Worm (Caenorhabditis elegans) whole organism, L3 larva: Measurements from ENCODE around the gene T14G12.6.

Source experiments
- ama-1 ChIP-seq: fragments of 150-350 bp; optimal IDR thresholded peaks from 2 replicates; lab custom pipeline; 2018
- ceh-82 ChIP-seq: fragments of 150-350 bp; optimal IDR thresholded peaks from 2 replicates; lab custom pipeline; 2014; ENCODE audit warnings: missing biosample characterization, missing genetic modification characterization
- eor-1 ChIP-seq, 2 experiments: fragments of 150-350 bp; optimal IDR thresholded peaks; 2 replicates each; lab custom pipeline; 2014 to 2018; ENCODE audit warnings: missing biosample characterization in 2 of 2, missing genetic modification characterization in 2 of 2
- fkh-10 ChIP-seq: sonication (generic microtip); optimal IDR thresholded peaks from 2 replicates; lab custom pipeline; 2017; ENCODE audit warnings: missing biosample characterization, missing genetic modification reagents, missing genetic modification characterization
- mml-1 ChIP-seq: fragments of 150-350 bp; sonication (generic microtip); optimal IDR thresholded peaks from 3 replicates; lab custom pipeline; 2014; ENCODE audit warnings: missing biosample characterization, missing genetic modification characterization
- nhr-11 ChIP-seq: fragments of 150-350 bp; optimal IDR thresholded peaks from 2 replicates; lab custom pipeline; 2014; ENCODE audit warnings: missing biosample characterization, missing genetic modification characterization
- nhr-12 ChIP-seq: fragments of 150-350 bp; optimal IDR thresholded peaks from 2 replicates; lab custom pipeline; 2014; ENCODE audit warnings: missing biosample characterization, missing genetic modification characterization
- skn-1 ChIP-seq: fragments of 150-350 bp; optimal IDR thresholded peaks from 2 replicates; lab custom pipeline; 2014; ENCODE audit warnings: missing biosample characterization, missing genetic modification characterization
- snpc-4 ChIP-seq: fragments of 150-350 bp; optimal IDR thresholded peaks from 2 replicates; lab custom pipeline; 2014; ENCODE audit warnings: missing biosample characterization, missing genetic modification characterization
- unc-39 ChIP-seq: sonication (generic microtip); optimal IDR thresholded peaks from 4 replicates; lab custom pipeline; 2017; ENCODE audit warnings: missing biosample characterization, missing genetic modification characterization

- TF ChIP-seq ama-1 (lab: Kevin White, UChicago) (no peak), snpc-4 (tag; lab: Kevin White, UChicago) (no peak), fkh-10 (GFP tag; lab: Kevin White, UChicago) (no peak), nhr-11 (tag; lab: Kevin White, UChicago) (no peak), ceh-82 (tag; lab: Kevin White, UChicago) (no peak), unc-39 (no peak), mml-1 (tag; lab: Kevin White, UChicago) (no peak), skn-1 (tag; lab: Kevin White, UChicago) (no peak), nhr-12 (no peak), eor-1 (tag; optimal IDR thresholded peaks at IDR 0.05; lab: Kevin White, UChicago) (no peak)
Observed at ce11 chrX:3766552-3766951, 7.3 kb upstream of the T14G12.6 start, which contains the start of gene F47B7.4.
